Fruit fly (Drosophila melanogaster) whole organism, embryonic: ENCODE measurements around the gene Art4.

Experiments used
- ATbp ChIP-seq: fragments of 200-800 bp; sonication (Bioruptor generic); optimal IDR thresholded peaks from 2 replicates; lab custom pipeline; 2017; ENCODE audit warnings: missing biosample characterization, mild to moderate bottlenecking, missing genetic modification characterization, missing genetic modification reagents
- Antp ChIP-seq: fragments of 200-800 bp; sonication (Bioruptor generic); optimal IDR thresholded peaks from 3 replicates; lab custom pipeline; 2016; ENCODE audit warnings: missing biosample characterization, missing genetic modification characterization
- Blimp-1 ChIP-seq: fragments of 200-800 bp; sonication (Bioruptor generic); optimal IDR thresholded peaks from 3 replicates; lab custom pipeline; 2018; ENCODE audit warnings: missing biosample characterization, missing genetic modification characterization, mild to moderate bottlenecking, moderate library complexity, missing genetic modification reagents
- CG10565 ChIP-seq: fragments of 200-800 bp; sonication (Bioruptor generic); optimal IDR thresholded peaks from 3 replicates; lab custom pipeline; 2016; ENCODE audit warnings: missing biosample characterization, mild to moderate bottlenecking, missing genetic modification characterization
- CG13624 ChIP-seq: fragments of 200-800 bp; sonication (Bioruptor generic); optimal IDR thresholded peaks from 2 replicates; lab custom pipeline; 2016; ENCODE audit warnings: missing biosample characterization, missing genetic modification characterization
- CG14667 ChIP-seq: fragments of 200-800 bp; sonication (Bioruptor generic); IDR thresholded peaks from 2 replicates; pipeline ENCODE4 v1.3.6; 2022; ENCODE audit warnings: missing biosample characterization, missing genetic modification characterization
- CG14965 ChIP-seq: fragments of 200-800 bp; sonication (Bioruptor generic); optimal IDR thresholded peaks from 2 replicates; lab custom pipeline; 2016; ENCODE audit warnings: missing biosample characterization, missing genetic modification characterization, borderline replicate concordance
- CG15269 ChIP-seq: fragments of 200-800 bp; sonication (Bioruptor generic); optimal IDR thresholded peaks from 2 replicates; lab custom pipeline; 2018; ENCODE audit warnings: missing biosample characterization, mild to moderate bottlenecking, missing genetic modification characterization, moderate library complexity
- CG33213 ChIP-seq: fragments of 200-800 bp; sonication (Bioruptor generic); optimal IDR thresholded peaks from 3 replicates; lab custom pipeline; 2016; ENCODE audit warnings: missing biosample characterization, missing genetic modification characterization
- CG33557 ChIP-seq: fragments of 200-800 bp; sonication (Bioruptor generic); optimal IDR thresholded peaks from 2 replicates; lab custom pipeline; 2019; ENCODE audit warnings: missing biosample characterization, mild to moderate bottlenecking, missing genetic modification characterization, moderate library complexity
- CG3407 ChIP-seq: fragments of 200-800 bp; sonication (Bioruptor generic); optimal IDR thresholded peaks from 2 replicates; lab custom pipeline; 2018; ENCODE audit warnings: missing biosample characterization, mild to moderate bottlenecking, missing genetic modification characterization
- CG6254 ChIP-seq: fragments of 200-800 bp; sonication (Bioruptor generic); optimal IDR thresholded peaks from 3 replicates; lab custom pipeline; 2017; ENCODE audit warnings: mild to moderate bottlenecking, missing biosample characterization, missing genetic modification reagents, missing genetic modification characterization
- CG7745 ChIP-seq: fragments of 200-800 bp; sonication (Bioruptor generic); optimal IDR thresholded peaks from 2 replicates; lab custom pipeline; 2018; ENCODE audit warnings: missing biosample characterization, mild to moderate bottlenecking, missing genetic modification characterization, moderate library complexity
- CG8089 ChIP-seq: fragments of 200-800 bp; sonication (Bioruptor generic); optimal IDR thresholded peaks from 3 replicates; lab custom pipeline; 2016; ENCODE audit warnings: missing biosample characterization, missing genetic modification characterization
- CG8765 ChIP-seq: fragments of 200-800 bp; sonication (Bioruptor generic); IDR thresholded peaks from 2 replicates; pipeline ENCODE4 v1.3.6; 2022; ENCODE audit warnings: missing biosample characterization, missing genetic modification characterization
- CG9932 ChIP-seq: fragments of 200-800 bp; sonication (Bioruptor generic); IDR thresholded peaks from 2 replicates; pipeline ENCODE4 v1.3.6; 2022; ENCODE audit warnings: missing biosample characterization, missing genetic modification characterization
- Dbx ChIP-seq: fragments of 200-800 bp; sonication (Bioruptor generic); IDR thresholded peaks from 3 replicates; pipeline ENCODE4 v1.3.6; 2022; ENCODE audit warnings: missing biosample characterization, missing genetic modification characterization
- Elba2 ChIP-seq: fragments of 200-800 bp; sonication (Bioruptor generic); optimal IDR thresholded peaks from 3 replicates; lab custom pipeline; 2016; ENCODE audit warnings: missing biosample characterization, missing genetic modification characterization
- Fer3 ChIP-seq: fragments of 200-800 bp; sonication (Bioruptor generic); optimal IDR thresholded peaks from 2 replicates; lab custom pipeline; 2018; ENCODE audit warnings: missing biosample characterization, mild to moderate bottlenecking, missing genetic modification characterization, moderate library complexity
- Hr3 ChIP-seq: fragments of 200-800 bp; sonication (Bioruptor generic); optimal IDR thresholded peaks from 3 replicates; lab custom pipeline; 2016; ENCODE audit warnings: missing biosample characterization, missing genetic modification characterization
- Hr39 ChIP-seq: fragments of >200 bp; optimal IDR thresholded peaks from 2 replicates; lab custom pipeline; 2017
- Hsf ChIP-seq: fragments of 200-800 bp; sonication (Bioruptor generic); optimal IDR thresholded peaks from 3 replicates; lab custom pipeline; 2016; ENCODE audit warnings: missing biosample characterization, missing genetic modification characterization
- Max ChIP-seq: fragments of 200-800 bp; sonication (Bioruptor generic); optimal IDR thresholded peaks from 2 replicates; lab custom pipeline; 2016; ENCODE audit warnings: missing biosample characterization, mild to moderate bottlenecking, missing genetic modification characterization
- Myb ChIP-seq: fragments of 200-800 bp; sonication (Bioruptor generic); optimal IDR thresholded peaks from 2 replicates; lab custom pipeline; 2016; ENCODE audit warnings: missing biosample characterization, missing genetic modification characterization
- Ptx1 ChIP-seq: fragments of 200-800 bp; sonication (Bioruptor generic); IDR thresholded peaks from 2 replicates; pipeline ENCODE4 v1.3.6; 2022; ENCODE audit warnings: missing biosample characterization, missing genetic modification characterization
- Side ChIP-seq: fragments of 200-800 bp; sonication (Bioruptor generic); optimal IDR thresholded peaks from 2 replicates; lab custom pipeline; 2016; ENCODE audit warnings: missing biosample characterization, missing genetic modification characterization
- Sry-β ChIP-seq: fragments of 200-800 bp; sonication (Bioruptor generic); optimal IDR thresholded peaks from 2 replicates; lab custom pipeline; 2018; ENCODE audit warnings: missing biosample characterization, mild to moderate bottlenecking, missing genetic modification characterization, moderate library complexity
- Xrp1 ChIP-seq: fragments of 200-800 bp; sonication (Bioruptor generic); IDR thresholded peaks from 2 replicates; pipeline ENCODE4 v1.3.6; 2022; ENCODE audit warnings: missing biosample characterization, missing genetic modification characterization
- ab ChIP-seq: fragments of 200-800 bp; sonication (Bioruptor generic); optimal IDR thresholded peaks from 2 replicates; lab custom pipeline; 2016; ENCODE audit warnings: missing biosample characterization, missing genetic modification characterization
- al ChIP-seq: fragments of 200-800 bp; sonication (Bioruptor generic); IDR thresholded peaks from 2 replicates; pipeline ENCODE4 v1.3.6; 2022; ENCODE audit warnings: missing biosample characterization, missing genetic modification characterization
- ato ChIP-seq: fragments of 200-800 bp; sonication (Bioruptor generic); IDR thresholded peaks from 2 replicates; pipeline ENCODE4 v1.3.6; 2022; ENCODE audit warnings: missing biosample characterization, missing genetic modification characterization; ENCODE audit not compliant: partially characterized antibody
- bigmax ChIP-seq: fragments of 200-800 bp; sonication (Bioruptor generic); optimal IDR thresholded peaks from 2 replicates; lab custom pipeline; 2018; ENCODE audit warnings: missing biosample characterization, mild to moderate bottlenecking, missing genetic modification characterization
- ci ChIP-seq: fragments of 200-800 bp; sonication (Bioruptor generic); IDR thresholded peaks from 3 replicates; pipeline ENCODE4 v1.3.6; 2022; ENCODE audit warnings: missing biosample characterization, missing genetic modification characterization
- crc ChIP-seq: fragments of 200-800 bp; sonication (Bioruptor generic); optimal IDR thresholded peaks from 2 replicates; lab custom pipeline; 2016; ENCODE audit warnings: missing biosample characterization, missing genetic modification characterization
- dm ChIP-seq: fragments of 200-800 bp; sonication (Bioruptor generic); optimal IDR thresholded peaks from 3 replicates; lab custom pipeline; 2016; ENCODE audit warnings: missing biosample characterization, missing genetic modification characterization
- ems ChIP-seq: fragments of 200-800 bp; sonication (Bioruptor generic); optimal IDR thresholded peaks from 3 replicates; lab custom pipeline; 2016; ENCODE audit warnings: missing biosample characterization, missing genetic modification characterization
- fd64A ChIP-seq: fragments of 200-800 bp; sonication (Bioruptor generic); optimal IDR thresholded peaks from 3 replicates; lab custom pipeline; 2018; ENCODE audit warnings: missing biosample characterization, mild to moderate bottlenecking, missing genetic modification characterization
- gce ChIP-seq: fragments of 200-800 bp; sonication (Bioruptor generic); IDR thresholded peaks from 3 replicates; pipeline ENCODE4 v1.3.6; 2022; ENCODE audit warnings: missing biosample characterization, missing genetic modification characterization
- gt ChIP-seq: fragments of 200-800 bp; sonication (Bioruptor generic); IDR thresholded peaks from 2 replicates; pipeline ENCODE4 v1.3.6; 2022; ENCODE audit warnings: missing biosample characterization, missing genetic modification characterization
- mld ChIP-seq: fragments of 200-800 bp; sonication (Bioruptor generic); IDR thresholded peaks from 3 replicates; pipeline ENCODE4 v1.3.6; 2022; ENCODE audit warnings: missing biosample characterization, missing genetic modification characterization; ENCODE audit not compliant: partially characterized antibody
- nom ChIP-seq: fragments of 200-800 bp; sonication (Bioruptor generic); optimal IDR thresholded peaks from 2 replicates; lab custom pipeline; 2017; ENCODE audit warnings: missing biosample characterization, missing genetic modification characterization, mild to moderate bottlenecking, moderate library complexity, missing genetic modification reagents
- onecut ChIP-seq: fragments of 200-800 bp; sonication (Bioruptor generic); IDR thresholded peaks from 2 replicates; pipeline ENCODE4 v1.3.6; 2022; ENCODE audit warnings: missing biosample characterization, missing genetic modification characterization
- pho ChIP-seq: fragments of 200-800 bp; sonication (Bioruptor generic); optimal IDR thresholded peaks from 2 replicates; lab custom pipeline; 2016; ENCODE audit warnings: missing biosample characterization, missing genetic modification characterization
- repo ChIP-seq: fragments of 200-800 bp; sonication (Bioruptor generic); optimal IDR thresholded peaks from 2 replicates; lab custom pipeline; 2016; ENCODE audit warnings: missing biosample characterization, missing genetic modification characterization
- rib ChIP-seq: fragments of 200-800 bp; sonication (Bioruptor generic); IDR thresholded peaks from 2 replicates; pipeline ENCODE4 v1.3.6; 2022; ENCODE audit warnings: missing biosample characterization, missing genetic modification characterization
- sc ChIP-seq, 3 experiments: fragments of >200 bp in 2 of 3; fragments of 200-800 bp in 1 of 3; sonication (Bioruptor generic) in 1 of 3; optimal IDR thresholded peaks; 2 replicates in 2 of 3; 3 replicates in 1 of 3; lab custom pipeline; 2017; ENCODE audit warnings: mild to moderate bottlenecking in 1 of 3, missing biosample characterization in 1 of 3, missing genetic modification characterization in 1 of 3, missing genetic modification reagents in 1 of 3
- schlank ChIP-seq: fragments of 200-800 bp; sonication (Bioruptor generic); optimal IDR thresholded peaks from 2 replicates; lab custom pipeline; 2018; ENCODE audit warnings: missing biosample characterization, mild to moderate bottlenecking, missing genetic modification characterization
- sens ChIP-seq: fragments of 200-800 bp; sonication (Bioruptor generic); peaks from one replicate; lab custom pipeline; 2016; ENCODE audit warnings: missing biosample characterization, missing genetic modification characterization
- sug ChIP-seq: fragments of 200-800 bp; optimal IDR thresholded peaks from 2 replicates; lab custom pipeline; 2019; ENCODE audit warnings: missing biosample characterization, mild to moderate bottlenecking, missing genetic modification characterization, moderate library complexity
- toy ChIP-seq: fragments of 200-800 bp; sonication (Bioruptor generic); IDR thresholded peaks from 2 replicates; pipeline ENCODE4 v1.3.6; 2022; ENCODE audit warnings: missing biosample characterization, missing genetic modification characterization

The Art4 gene

DNA sequence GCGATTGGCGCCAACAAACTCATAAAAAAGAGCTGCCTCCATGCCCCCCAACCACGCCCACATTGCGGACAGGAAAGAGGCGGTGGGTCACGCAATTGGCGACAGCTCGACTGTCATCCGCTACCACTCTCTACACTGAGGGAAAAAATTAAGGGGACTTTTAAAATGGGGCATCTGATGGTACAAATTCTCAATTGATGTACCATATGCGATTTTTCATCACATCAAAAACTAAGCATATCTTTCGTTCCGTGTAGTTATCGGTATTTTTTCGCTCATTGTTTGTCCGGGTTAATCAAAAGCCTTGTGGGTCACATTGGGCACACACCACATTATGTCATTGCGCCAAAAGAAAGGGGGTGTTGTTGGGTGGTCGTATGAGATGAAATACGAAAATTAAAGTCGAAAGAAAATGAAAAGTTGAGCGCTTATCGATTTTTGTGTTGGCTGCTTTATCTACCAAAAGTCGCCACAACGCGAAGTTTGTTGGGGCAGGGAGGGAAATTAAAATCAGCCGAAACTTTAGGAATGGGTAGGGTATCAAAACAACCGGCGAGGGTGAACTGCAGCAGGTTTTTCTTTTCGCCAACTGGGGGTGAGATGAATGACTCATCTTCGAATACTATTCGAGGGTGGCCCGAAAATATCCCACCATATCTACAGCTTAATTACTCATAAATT is 38.3 kb upstream of the Art4 start (continued):
- no peak for TF ChIP-seq CG10565 (GFP tag; lab: Kevin White, UChicago)
- TF ChIP-seq gce (GFP tag; lab: Robert Waterston, UW), result 0 out of 3 replicates have a peak, but pooled peaks have one; percentile 4
- no peak for TF ChIP-seq Max (GFP tag; lab: Kevin White, UChicago)
- no peak for TF ChIP-seq bigmax (GFP tag; lab: Kevin White, UChicago)
- TF ChIP-seq al (GFP tag; lab: Robert Waterston, UW), result no peak; the same call in 1 of the 2 replicates
- TF ChIP-seq mld (GFP tag; lab: Robert Waterston, UW), result no peak
- no peak for TF ChIP-seq sug (tag; lab: Kevin White, UChicago)
- no peak for TF ChIP-seq schlank
- TF ChIP-seq ems (GFP tag; lab: Kevin White, UChicago), result no peak
- TF ChIP-seq Hr39 (lab: Kevin White, UChicago), result no peak
- no peak for TF ChIP-seq Sry-β
- 0 out of 2 replicates have a peak, but pooled peaks have one; percentile 37 for TF ChIP-seq rib (GFP tag; lab: Robert Waterston, UW)
- TF ChIP-seq ato (GFP tag; lab: Robert Waterston, UW), result no peak
- TF ChIP-seq repo (GFP tag; lab: Kevin White, UChicago), result peak; percentile 26
- TF ChIP-seq CG33213 (GFP tag; lab: Kevin White, UChicago), result no peak
- no peak for TF ChIP-seq Fer3 (tag; lab: Kevin White, UChicago)
- no peak for TF ChIP-seq CG6254 (GFP tag; lab: Kevin White, UChicago)
- TF ChIP-seq CG15269, result no peak
- TF ChIP-seq CG14965 (GFP tag; lab: Kevin White, UChicago), result no peak
- TF ChIP-seq sc (optimal IDR thresholded peaks at IDR 0.05; lab: Kevin White, UChicago), result no peak
- no peak for TF ChIP-seq sc (GFP tag; optimal IDR thresholded peaks at IDR 0.05; lab: Kevin White, UChicago)
- TF ChIP-seq Antp (GFP tag; lab: Kevin White, UChicago), result peak; percentile 32
- TF ChIP-seq CG3407 (GFP tag; lab: Kevin White, UChicago), result no peak
- TF ChIP-seq Elba2 (GFP tag; lab: Kevin White, UChicago), result no peak
- TF ChIP-seq Hr3 (GFP tag; lab: Kevin White, UChicago), result peak; percentile 5
- 0 out of 3 replicates have a peak, but pooled peaks have one; percentile 50 for TF ChIP-seq ci (GFP tag; lab: Robert Waterston, UW)
- TF ChIP-seq ATbp, result no peak
- TF ChIP-seq crc (GFP tag; lab: Kevin White, UChicago), result no peak
- no peak for TF ChIP-seq sens (GFP tag; lab: Kevin White, UChicago)
- TF ChIP-seq pho (GFP tag; lab: Kevin White, UChicago), result peak; percentile 20
- TF ChIP-seq CG14667, result no peak
- TF ChIP-seq Hsf (GFP tag; lab: Kevin White, UChicago), result peak; percentile 2
- peak; percentile 95 for TF ChIP-seq onecut (GFP tag; lab: Robert Waterston, UW)
- no peak for TF ChIP-seq fd64A
- no peak for TF ChIP-seq CG8765 (GFP tag; lab: Robert Waterston, UW)
- TF ChIP-seq CG13624 (GFP tag; lab: Kevin White, UChicago), result peak; percentile 36
- no peak for TF ChIP-seq ab (GFP tag; lab: Kevin White, UChicago)
- TF ChIP-seq CG8089 (GFP tag; lab: Kevin White, UChicago), result no peak
- peak; percentile 49 for TF ChIP-seq Ptx1
- TF ChIP-seq CG7745 (tag; lab: Kevin White, UChicago), result no peak
- TF ChIP-seq toy, result no peak
- no peak for TF ChIP-seq nom (GFP tag; lab: Kevin White, UChicago)
- peak; percentile 54 for TF ChIP-seq Side (GFP tag; lab: Kevin White, UChicago)
- TF ChIP-seq CG33557 (GFP tag; lab: Kevin White, UChicago), result no peak
- no peak; the same call in 1 of the 2 replicates for TF ChIP-seq Xrp1 (GFP tag; lab: Robert Waterston, UW)
- no peak for TF ChIP-seq dm
- TF ChIP-seq Myb, result peak; percentile 23
- TF ChIP-seq gt, result no peak
- no peak for TF ChIP-seq Blimp-1
- peak; percentile 69; the same call in 2 of the 3 replicates for TF ChIP-seq Dbx (GFP tag; lab: Robert Waterston, UW)
- TF ChIP-seq CG9932 (GFP tag; lab: Robert Waterston, UW), result peak; percentile 64
